Fruit fly (Drosophila melanogaster): ENCODE data around the gene aay.

Gene aay

dm6 chr3L:9435315-9435714, 12.3 kb downstream of the aay start, which contains the start of gene CG42526 (continued):
- TF ChIP-seq CG12659 (GFP tag; optimal IDR thresholded peaks at IDR 0.05) = peak; percentile 59
- TF ChIP-seq gro (GFP tag; optimal IDR thresholded peaks at IDR 0.05) = no peak
- no peak for TF ChIP-seq ac (GFP tag; optimal IDR thresholded peaks at IDR 0.05)
- TF ChIP-seq slou (GFP tag; optimal IDR thresholded peaks at IDR 0.05) = peak; percentile 6
- TF ChIP-seq her (GFP tag; optimal IDR thresholded peaks at IDR 0.05) = peak; percentile 45
- TF ChIP-seq CG12155 (GFP tag; optimal IDR thresholded peaks at IDR 0.05) = peak; percentile 58
- TF ChIP-seq pho (GFP tag; optimal IDR thresholded peaks at IDR 0.05) = peak; percentile 56
- TF ChIP-seq Scr (GFP tag; IDR thresholded peaks at IDR 0.05; ENCODE audit: partially characterized antibody) = peak; percentile 57
- peak; percentile 43; the same call in 1 of the 2 replicates for TF ChIP-seq sna (GFP tag; IDR thresholded peaks at IDR 0.05; ENCODE audit: partially characterized antibody)
- TF ChIP-seq eve (GFP tag; optimal IDR thresholded peaks at IDR 0.05) = no peak
- peak; percentile 44; the same call in 1 of the 2 replicates for TF ChIP-seq amos (GFP tag; IDR thresholded peaks at IDR 0.05; ENCODE audit: partially characterized antibody)
- TF ChIP-seq trem (tag; optimal IDR thresholded peaks at IDR 0.05) = peak; percentile 25
- no peak for TF ChIP-seq CG12236 (GFP tag; optimal IDR thresholded peaks at IDR 0.05)
- TF ChIP-seq CG14710 (tag; optimal IDR thresholded peaks at IDR 0.05) = peak; percentile 39
- TF ChIP-seq zfh2 (GFP tag; optimal IDR thresholded peaks at IDR 0.05) = peak; percentile 63
- TF ChIP-seq Aef1 (GFP tag; IDR thresholded peaks at IDR 0.05) = no peak
- peak; percentile 56 for TF ChIP-seq bab2 (GFP tag; optimal IDR thresholded peaks at IDR 0.05)
- TF ChIP-seq CG13424 (tag; optimal IDR thresholded peaks at IDR 0.05) = peak; percentile 3
- peak; percentile 76 for TF ChIP-seq CG9932 (GFP tag; IDR thresholded peaks at IDR 0.05)
- peak; percentile 34 for TF ChIP-seq dm (GFP tag; optimal IDR thresholded peaks at IDR 0.05)
- no peak for TF ChIP-seq Ada2b (GFP tag; IDR thresholded peaks at IDR 0.05)
- 0 out of 3 replicates have a peak, but pooled peaks have one; percentile 16 for TF ChIP-seq CG2889 (GFP tag; IDR thresholded peaks at IDR 0.05)
- no peak for TF ChIP-seq z (GFP tag; IDR thresholded peaks at IDR 0.05)
- TF ChIP-seq sens (GFP tag) = peak; percentile 80
- TF ChIP-seq HLH4C (GFP tag; IDR thresholded peaks at IDR 0.05; ENCODE audit: partially characterized antibody) = peak; percentile 25; the same call in 1 of the 3 replicates
- peak; percentile 24 for TF ChIP-seq Bdp1 (GFP tag; optimal IDR thresholded peaks at IDR 0.05)
- no peak for TF ChIP-seq CG2202 (tag; optimal IDR thresholded peaks at IDR 0.05)
- peak; percentile 56 to 90 for TF ChIP-seq crp (GFP tag; optimal IDR thresholded peaks at IDR 0.05)
- TF ChIP-seq CG6765 (GFP tag; optimal IDR thresholded peaks at IDR 0.05) = no peak
- peak; percentile 63; the same call in 1 of the 2 replicates for TF ChIP-seq Atf6 (GFP tag; IDR thresholded peaks at IDR 0.05)
- TF ChIP-seq Sox102F (GFP tag; optimal IDR thresholded peaks at IDR 0.05) = peak; percentile 30
- peak; percentile 36 for TF ChIP-seq CG12744 (GFP tag; optimal IDR thresholded peaks at IDR 0.05)
- TF ChIP-seq Oaz (GFP tag; IDR thresholded peaks at IDR 0.05) = no peak
- TF ChIP-seq CG16813 (GFP tag; IDR thresholded peaks at IDR 0.05; ENCODE audit: partially characterized antibody) = 0 out of 3 replicates have a peak, but pooled peaks have one; percentile 17
- no peak for TF ChIP-seq Blimp-1 (GFP tag; optimal IDR thresholded peaks at IDR 0.05)
- TF ChIP-seq Asciz (GFP tag; optimal IDR thresholded peaks at IDR 0.05) = no peak
- TF ChIP-seq Hr39 (optimal IDR thresholded peaks at IDR 0.05) = no peak
- no peak for TF ChIP-seq NK7.1 (GFP tag; optimal IDR thresholded peaks at IDR 0.05)
- TF ChIP-seq sens-2 (GFP tag; IDR thresholded peaks at IDR 0.05) = 0 out of 2 replicates have a peak, but pooled peaks have one; percentile 38
- TF ChIP-seq Poxn (GFP tag; IDR thresholded peaks at IDR 0.05) = no peak
- TF ChIP-seq HLH54F (GFP tag; optimal IDR thresholded peaks at IDR 0.05) = peak; percentile 52
- TF ChIP-seq lilli (GFP tag; optimal IDR thresholded peaks at IDR 0.05) = peak; percentile 82
- peak; percentile 28 for TF ChIP-seq CG12299 (tag; optimal IDR thresholded peaks at IDR 0.05)
- TF ChIP-seq CG34224 (GFP tag; IDR thresholded peaks at IDR 0.05; ENCODE audit: partially characterized antibody) = peak; percentile 55; the same call in 2 of the 3 replicates
- TF ChIP-seq abd-A (tag; optimal IDR thresholded peaks at IDR 0.05) = no peak
- TF ChIP-seq gsb-n (tag; optimal IDR thresholded peaks at IDR 0.05) = peak; percentile 27
- TF ChIP-seq Adf1 (GFP tag; IDR thresholded peaks at IDR 0.05) = 0 out of 2 replicates have a peak, but pooled peaks have one; percentile 17
- no peak for TF ChIP-seq CG12071 (GFP tag; optimal IDR thresholded peaks at IDR 0.05)
- TF ChIP-seq pzg (GFP tag; optimal IDR thresholded peaks at IDR 0.05) = peak; percentile 79
- no peak for TF ChIP-seq pros (GFP tag; optimal IDR thresholded peaks at IDR 0.05)

Measured in whole organism, embryonic.